Fruit fly (Drosophila melanogaster) Kc167 (cell line): Measurements from ENCODE around the gene morgue.

ENCODE experiments used
- Sin3A ChIP-seq: fragments of >200 bp; optimal IDR thresholded peaks from 2 replicates; lab custom pipeline; 2018; ENCODE audit warnings: missing external identifiers
- insv ChIP-seq: fragments of >200 bp; optimal IDR thresholded peaks from 3 replicates; lab custom pipeline; 2018; ENCODE audit warnings: missing external identifiers
- psq ChIP-seq: fragments of >200 bp; optimal IDR thresholded peaks from 2 replicates; lab custom pipeline; 2017; ENCODE audit warnings: missing external identifiers
- ttk ChIP-seq: sonication (Bioruptor generic); optimal IDR thresholded peaks from 2 replicates; lab custom pipeline; 2017; ENCODE audit warnings: missing external identifiers

dm6 chr2L:4444457-4444856, at the start of gene morgue, which contains the start of gene Elp3:
- TF ChIP-seq Sin3A, result no peak
- TF ChIP-seq ttk (lab: Kevin White, UChicago), result no peak
- TF ChIP-seq psq, result no peak
- no peak for TF ChIP-seq insv (lab: Kevin White, UChicago)
